Fruit fly (Drosophila melanogaster) whole organism, embryonic: Measurements from ENCODE around the gene stck.

Source experiments
- Abd-B ChIP-seq: fragments of 200-800 bp; sonication (Bioruptor generic); optimal IDR thresholded peaks from 2 replicates; lab custom pipeline; 2018; ENCODE audit warnings: missing biosample characterization, mild to moderate bottlenecking, missing genetic modification characterization, moderate library complexity
- CG10267 ChIP-seq: fragments of 200-800 bp; sonication (Bioruptor generic); optimal IDR thresholded peaks from 2 replicates; lab custom pipeline; 2018; ENCODE audit warnings: missing biosample characterization, mild to moderate bottlenecking, missing genetic modification characterization, moderate library complexity
- CG10274 ChIP-seq: fragments of 200-800 bp; sonication (Bioruptor generic); optimal IDR thresholded peaks from 3 replicates; lab custom pipeline; 2017; ENCODE audit warnings: missing biosample characterization, mild to moderate bottlenecking, missing genetic modification characterization
- CG10979 ChIP-seq: fragments of 200-800 bp; sonication (Bioruptor generic); optimal IDR thresholded peaks from 2 replicates; lab custom pipeline; 2018; ENCODE audit warnings: missing biosample characterization, mild to moderate bottlenecking, missing genetic modification characterization, moderate library complexity
- CG11398 ChIP-seq: fragments of 200-800 bp; sonication (Bioruptor generic); optimal IDR thresholded peaks from 2 replicates; lab custom pipeline; 2016; ENCODE audit warnings: missing biosample characterization, missing genetic modification characterization
- CG12659 ChIP-seq: fragments of 200-800 bp; sonication (Bioruptor generic); optimal IDR thresholded peaks from 3 replicates; lab custom pipeline; 2017; ENCODE audit warnings: mild to moderate bottlenecking, missing biosample characterization, missing genetic modification reagents, missing genetic modification characterization
- CG15696 ChIP-seq: fragments of 200-800 bp; sonication (Bioruptor generic); optimal IDR thresholded peaks from 2 replicates; lab custom pipeline; 2019; ENCODE audit warnings: missing biosample characterization, mild to moderate bottlenecking, missing genetic modification characterization, moderate library complexity
- CG17568 ChIP-seq: fragments of 200-800 bp; sonication (Bioruptor generic); optimal IDR thresholded peaks from 2 replicates; lab custom pipeline; 2018; ENCODE audit warnings: missing biosample characterization, mild to moderate bottlenecking, missing genetic modification characterization, moderate library complexity
- CG3163 ChIP-seq: fragments of 200-800 bp; sonication (Bioruptor generic); optimal IDR thresholded peaks from 3 replicates; lab custom pipeline; 2016; ENCODE audit warnings: missing biosample characterization, missing genetic modification characterization
- CG33213 ChIP-seq: fragments of 200-800 bp; sonication (Bioruptor generic); optimal IDR thresholded peaks from 3 replicates; lab custom pipeline; 2016; ENCODE audit warnings: missing biosample characterization, missing genetic modification characterization
- CG4617 ChIP-seq: fragments of 200-800 bp; sonication (Bioruptor generic); optimal IDR thresholded peaks from 3 replicates; lab custom pipeline; 2016; ENCODE audit warnings: missing biosample characterization, missing genetic modification characterization, borderline replicate concordance
- CG4707 ChIP-seq: fragments of 200-800 bp; sonication (Bioruptor generic); optimal IDR thresholded peaks from 2 replicates; lab custom pipeline; 2018; ENCODE audit warnings: missing biosample characterization, mild to moderate bottlenecking, missing genetic modification characterization, moderate library complexity
- CG6175 ChIP-seq: fragments of 200-800 bp; sonication (Bioruptor generic); IDR thresholded peaks from 3 replicates; pipeline ENCODE4 v1.3.6; 2022; ENCODE audit warnings: missing biosample characterization, missing genetic modification characterization
- CG6791 ChIP-seq: fragments of 200-800 bp; sonication (Bioruptor generic); IDR thresholded peaks from 3 replicates; pipeline ENCODE4 v1.3.6; 2022; ENCODE audit warnings: missing biosample characterization, missing genetic modification characterization; ENCODE audit not compliant: partially characterized antibody
- CG6813 ChIP-seq: fragments of 200-800 bp; sonication (Bioruptor generic); optimal IDR thresholded peaks from 2 replicates; lab custom pipeline; 2017; ENCODE audit warnings: missing biosample characterization, missing genetic modification characterization, mild to moderate bottlenecking, moderate library complexity, missing genetic modification reagents
- CG7271 ChIP-seq: fragments of 200-800 bp; sonication (Bioruptor generic); optimal IDR thresholded peaks from 2 replicates; lab custom pipeline; 2018; ENCODE audit warnings: missing biosample characterization, mild to moderate bottlenecking, missing genetic modification characterization, moderate library complexity
- CG7786 ChIP-seq: fragments of 200-800 bp; sonication (Bioruptor generic); optimal IDR thresholded peaks from 2 replicates; lab custom pipeline; 2016; ENCODE audit warnings: missing biosample characterization, missing genetic modification characterization
- CG8944 ChIP-seq: fragments of 200-800 bp; sonication (Bioruptor generic); optimal IDR thresholded peaks from 3 replicates; lab custom pipeline; 2016; ENCODE audit warnings: missing biosample characterization, missing genetic modification characterization
- Dad ChIP-seq: fragments of 200-800 bp; sonication (Bioruptor generic); optimal IDR thresholded peaks from 3 replicates; lab custom pipeline; 2016; ENCODE audit warnings: missing biosample characterization, missing genetic modification characterization
- Dp ChIP-seq: fragments of 200-800 bp; sonication (Bioruptor generic); optimal IDR thresholded peaks from 2 replicates; lab custom pipeline; 2018; ENCODE audit warnings: missing biosample characterization, mild to moderate bottlenecking, missing genetic modification characterization, moderate library complexity
- GATAe ChIP-seq: fragments of 200-800 bp; sonication (Bioruptor generic); conservative IDR thresholded peaks from 2 replicates; pipeline ENCODE4 v1.3.6; 2022; ENCODE audit warnings: missing biosample characterization, missing genetic modification characterization
- HLH4C ChIP-seq: fragments of 200-800 bp; sonication (Bioruptor generic); IDR thresholded peaks from 3 replicates; pipeline ENCODE4 v1.3.6; 2022; ENCODE audit warnings: missing biosample characterization, missing genetic modification characterization; ENCODE audit not compliant: partially characterized antibody
- Mes4 ChIP-seq: fragments of 200-800 bp; sonication (Bioruptor generic); optimal IDR thresholded peaks from 2 replicates; lab custom pipeline; 2016; ENCODE audit warnings: missing biosample characterization, missing genetic modification characterization
- Myb ChIP-seq: fragments of 200-800 bp; sonication (Bioruptor generic); optimal IDR thresholded peaks from 2 replicates; lab custom pipeline; 2016; ENCODE audit warnings: missing biosample characterization, missing genetic modification characterization
- Nf-YC ChIP-seq: fragments of 200-800 bp; optimal IDR thresholded peaks from 3 replicates; lab custom pipeline; 2019; ENCODE audit warnings: missing biosample characterization, mild to moderate bottlenecking, missing genetic modification characterization, moderate library complexity
- Opbp ChIP-seq: fragments of 200-800 bp; sonication (Bioruptor generic); IDR thresholded peaks from 3 replicates; pipeline ENCODE4 v1.3.6; 2022; ENCODE audit warnings: missing biosample characterization, missing genetic modification characterization; ENCODE audit not compliant: partially characterized antibody
- Scr ChIP-seq: fragments of 200-800 bp; sonication (Bioruptor generic); IDR thresholded peaks from 2 replicates; pipeline ENCODE4 v1.3.6; 2022; ENCODE audit warnings: missing biosample characterization, missing genetic modification characterization; ENCODE audit not compliant: partially characterized antibody
- Sry-β ChIP-seq: fragments of 200-800 bp; sonication (Bioruptor generic); optimal IDR thresholded peaks from 2 replicates; lab custom pipeline; 2018; ENCODE audit warnings: missing biosample characterization, mild to moderate bottlenecking, missing genetic modification characterization, moderate library complexity
- Sry-δ ChIP-seq: fragments of 200-800 bp; sonication (Bioruptor generic); optimal IDR thresholded peaks from 2 replicates; lab custom pipeline; 2016; ENCODE audit warnings: missing biosample characterization, missing genetic modification characterization
- Trl ChIP-seq, 3 experiments: fragments of >200 bp in 2 of 3; fragments of 200-800 bp in 1 of 3; sonication (Bioruptor generic) in 1 of 3; optimal IDR thresholded peaks; 2 replicates in 1 of 3; 3 replicates in 2 of 3; lab custom pipeline; 2016 to 2017; ENCODE audit warnings: missing biosample characterization in 1 of 3, missing genetic modification characterization in 1 of 3
- Vsx1 ChIP-seq: fragments of 200-800 bp; sonication (Bioruptor generic); optimal IDR thresholded peaks from 2 replicates; lab custom pipeline; 2017; ENCODE audit warnings: missing biosample characterization, mild to moderate bottlenecking, missing genetic modification characterization, missing genetic modification reagents
- Xbp1 ChIP-seq: fragments of 200-800 bp; sonication (Bioruptor generic); optimal IDR thresholded peaks from 3 replicates; lab custom pipeline; 2016; ENCODE audit warnings: missing biosample characterization, mild to moderate bottlenecking, missing genetic modification characterization
- YL-1 ChIP-seq: fragments of 200-800 bp; sonication (Bioruptor generic); optimal IDR thresholded peaks from 3 replicates; lab custom pipeline; 2017; ENCODE audit warnings: missing biosample characterization, mild to moderate bottlenecking, missing genetic modification characterization
- amos ChIP-seq: fragments of 200-800 bp; sonication (Bioruptor generic); IDR thresholded peaks from 2 replicates; pipeline ENCODE4 v1.3.6; 2022; ENCODE audit warnings: missing biosample characterization, missing genetic modification characterization; ENCODE audit not compliant: partially characterized antibody
- ash1 ChIP-seq: fragments of 200-800 bp; sonication (Bioruptor generic); optimal IDR thresholded peaks from 2 replicates; lab custom pipeline; 2018; ENCODE audit warnings: missing biosample characterization, mild to moderate bottlenecking, missing genetic modification characterization
- btn ChIP-seq: fragments of 200-800 bp; sonication (Bioruptor generic); optimal IDR thresholded peaks from 2 replicates; lab custom pipeline; 2016; ENCODE audit warnings: missing biosample characterization, missing genetic modification characterization
- caup ChIP-seq: fragments of 200-800 bp; sonication (Bioruptor generic); optimal IDR thresholded peaks from 3 replicates; lab custom pipeline; 2017; ENCODE audit warnings: missing biosample characterization, mild to moderate bottlenecking, missing genetic modification characterization, moderate library complexity; ENCODE audit not compliant: severe bottlenecking
- fu2 ChIP-seq: fragments of 200-800 bp; sonication (Bioruptor generic); optimal IDR thresholded peaks from 2 replicates; lab custom pipeline; 2016; ENCODE audit warnings: missing biosample characterization, missing genetic modification characterization
- ind ChIP-seq: fragments of 200-800 bp; sonication (Bioruptor generic); optimal IDR thresholded peaks from 3 replicates; lab custom pipeline; 2016; ENCODE audit warnings: missing biosample characterization, missing genetic modification characterization
- jing ChIP-seq: fragments of 200-800 bp; sonication (Bioruptor generic); optimal IDR thresholded peaks from 2 replicates; lab custom pipeline; 2018; ENCODE audit warnings: missing biosample characterization, mild to moderate bottlenecking, missing genetic modification characterization
- mirr ChIP-seq: fragments of 200-800 bp; sonication (Bioruptor generic); optimal IDR thresholded peaks from 3 replicates; lab custom pipeline; 2018; ENCODE audit warnings: missing biosample characterization, mild to moderate bottlenecking, missing genetic modification characterization
- ranshi ChIP-seq: fragments of 200-800 bp; sonication (Bioruptor generic); IDR thresholded peaks from 2 replicates; pipeline ENCODE4 v1.3.6; 2022; ENCODE audit warnings: missing biosample characterization, missing genetic modification characterization
- salm ChIP-seq: fragments of 200-800 bp; sonication (Bioruptor generic); optimal IDR thresholded peaks from 2 replicates; lab custom pipeline; 2018; ENCODE audit warnings: missing biosample characterization, mild to moderate bottlenecking, missing genetic modification characterization
- sob ChIP-seq: fragments of 200-800 bp; sonication (Bioruptor generic); IDR thresholded peaks from 2 replicates; pipeline ENCODE4 v1.3.6; 2022; ENCODE audit warnings: missing biosample characterization, missing genetic modification characterization
- stwl ChIP-seq: fragments of 200-800 bp; sonication (Bioruptor generic); optimal IDR thresholded peaks from 3 replicates; lab custom pipeline; 2018; ENCODE audit warnings: missing biosample characterization, mild to moderate bottlenecking, missing genetic modification characterization, moderate library complexity
- sug ChIP-seq: fragments of 200-800 bp; optimal IDR thresholded peaks from 2 replicates; lab custom pipeline; 2019; ENCODE audit warnings: missing biosample characterization, mild to moderate bottlenecking, missing genetic modification characterization, moderate library complexity
- trem ChIP-seq: fragments of 200-800 bp; optimal IDR thresholded peaks from 3 replicates; lab custom pipeline; 2019; ENCODE audit warnings: missing biosample characterization, mild to moderate bottlenecking, missing genetic modification characterization, moderate library complexity
- wek ChIP-seq: fragments of 200-800 bp; sonication (Bioruptor generic); optimal IDR thresholded peaks from 3 replicates; lab custom pipeline; 2018; ENCODE audit warnings: missing biosample characterization, mild to moderate bottlenecking, missing genetic modification characterization, moderate library complexity

stck gene

dm6 chr3R:8356626-8357290, at the start of gene stck (continued):
- peak; percentile 71; the same call in 1 of the 2 replicates for TF ChIP-seq amos (GFP tag; lab: Robert Waterston, UW)
- peak; percentile 91 for TF ChIP-seq CG4617
- no peak for TF ChIP-seq CG8944 (GFP tag; lab: Kevin White, UChicago)
- TF ChIP-seq ranshi (GFP tag; lab: Robert Waterston, UW), result no peak
- peak; percentile 76 for TF ChIP-seq HLH4C (GFP tag; lab: Robert Waterston, UW)
- peak; percentile 31 for TF ChIP-seq stwl
- peak; percentile 61 for TF ChIP-seq Opbp (GFP tag; lab: Robert Waterston, UW)
- TF ChIP-seq Sry-δ (GFP tag; lab: Kevin White, UChicago), result peak; percentile 79
- no peak for TF ChIP-seq CG6175 (GFP tag; lab: Robert Waterston, UW)
- TF ChIP-seq fu2, result peak; percentile 26
- TF ChIP-seq CG10267, result peak; percentile 14
- peak; percentile 76 for TF ChIP-seq sug (tag; lab: Kevin White, UChicago)
- TF ChIP-seq CG7786 (GFP tag; lab: Kevin White, UChicago), result peak; percentile 5
- TF ChIP-seq Trl (optimal IDR thresholded peaks at IDR 0.05; lab: Kevin White, UChicago), result no peak
- TF ChIP-seq Trl (GFP tag; optimal IDR thresholded peaks at IDR 0.05; lab: Kevin White, UChicago), result no peak
- TF ChIP-seq CG15696, result no peak
- peak; percentile 51; the same call in 1 of the 2 replicates for TF ChIP-seq GATAe (GFP tag; lab: Robert Waterston, UW)
- TF ChIP-seq Vsx1 (GFP tag; lab: Kevin White, UChicago), result peak; percentile 8
- TF ChIP-seq CG6791 (GFP tag; lab: Robert Waterston, UW), result peak; percentile 61; the same call in 2 of the 3 replicates
- TF ChIP-seq CG10979 (tag; lab: Kevin White, UChicago), result no peak
- TF ChIP-seq CG12659 (GFP tag; lab: Kevin White, UChicago), result peak; percentile 27
- peak; percentile 68 for TF ChIP-seq YL-1
- TF ChIP-seq CG4707 (GFP tag; lab: Kevin White, UChicago), result no peak
- no peak for TF ChIP-seq CG7271
- TF ChIP-seq Myb (GFP tag; lab: Kevin White, UChicago), result peak; percentile 25
- peak; percentile 22 for TF ChIP-seq trem (tag; lab: Kevin White, UChicago)
- no peak for TF ChIP-seq salm
- TF ChIP-seq wek, result peak; percentile 11
- TF ChIP-seq CG3163 (GFP tag; lab: Kevin White, UChicago), result no peak
- no peak for TF ChIP-seq Dad (GFP tag; lab: Kevin White, UChicago)
- no peak for TF ChIP-seq CG17568 (GFP tag; lab: Kevin White, UChicago)
- peak; percentile 97 for TF ChIP-seq mirr (GFP tag; lab: Kevin White, UChicago)
- peak; percentile 61 for TF ChIP-seq Scr (GFP tag; lab: Robert Waterston, UW)
- TF ChIP-seq Dp, result peak; percentile 94
- no peak for TF ChIP-seq btn
- no peak for TF ChIP-seq ind
- TF ChIP-seq Abd-B, result no peak
- TF ChIP-seq Nf-YC (tag; lab: Kevin White, UChicago), result no peak
- no peak for TF ChIP-seq CG11398 (GFP tag; lab: Kevin White, UChicago)
- peak; percentile 17 for TF ChIP-seq caup (GFP tag; lab: Kevin White, UChicago)
- no peak for TF ChIP-seq Mes4 (GFP tag; lab: Kevin White, UChicago)
- no peak for TF ChIP-seq CG33213
- no peak for TF ChIP-seq CG10274 (GFP tag; lab: Kevin White, UChicago)
- TF ChIP-seq Xbp1 (GFP tag; lab: Kevin White, UChicago), result no peak
- TF ChIP-seq jing (GFP tag; lab: Kevin White, UChicago), result no peak
- peak; percentile 40; the same call in 1 of the 2 replicates for TF ChIP-seq sob (GFP tag; lab: Robert Waterston, UW)
- peak; percentile 97 for TF ChIP-seq Sry-β (GFP tag; lab: Kevin White, UChicago)
- TF ChIP-seq ash1, result no peak
- TF ChIP-seq CG6813 (GFP tag; lab: Kevin White, UChicago), result no peak
